Fruit fly (Drosophila melanogaster) whole organism, wandering third instar larva: Measurements from ENCODE around the gene Ythdf.

ENCODE experiments used
- CG9705 ChIP-seq: fragments of 200-800 bp; sonication (Bioruptor generic); optimal IDR thresholded peaks from 2 replicates; lab custom pipeline; 2018; ENCODE audit warnings: missing biosample characterization, mild to moderate bottlenecking, missing genetic modification characterization
- brk ChIP-seq: fragments of 200-800 bp; sonication (Bioruptor generic); optimal IDR thresholded peaks from 2 replicates; lab custom pipeline; 2016; ENCODE audit warnings: missing biosample characterization, mild to moderate bottlenecking, missing genetic modification characterization
- h ChIP-seq: fragments of 200-800 bp; sonication (Bioruptor generic); optimal IDR thresholded peaks from 3 replicates; lab custom pipeline; 2016; ENCODE audit warnings: missing biosample characterization, mild to moderate bottlenecking, missing genetic modification characterization
- psq ChIP-seq: fragments of 200-800 bp; sonication (Bioruptor generic); optimal IDR thresholded peaks from 3 replicates; lab custom pipeline; 2017; ENCODE audit warnings: missing biosample characterization, mild to moderate bottlenecking, missing genetic modification characterization, moderate library complexity
- rgr ChIP-seq: fragments of 200-800 bp; sonication (Bioruptor generic); optimal IDR thresholded peaks from 3 replicates; lab custom pipeline; 2016; ENCODE audit warnings: missing biosample characterization, mild to moderate bottlenecking, missing genetic modification characterization

- TF ChIP-seq CG9705 (no peak), psq (GFP tag; lab: Kevin White, UChicago) (no peak), brk (GFP tag; lab: Kevin White, UChicago) (no peak), h (GFP tag; lab: Kevin White, UChicago) (no peak), rgr (GFP tag; lab: Kevin White, UChicago) (no peak)
Measured at dm6 chr3R:25005748-25006147, 33.3 kb downstream of the Ythdf start.
